Fruit fly (Drosophila melanogaster): ENCODE data around the gene Cdep.

The Cdep gene

dm6 chr3R:4969199-4969778 is 58.9 kb downstream of the Cdep start (continued):
- no peak for TF ChIP-seq crol (GFP tag; IDR thresholded peaks at IDR 0.05)
- TF ChIP-seq Jarid2 (GFP tag; optimal IDR thresholded peaks at IDR 0.05) = no peak
- peak; percentile 21 for TF ChIP-seq dmrt11E (tag; optimal IDR thresholded peaks at IDR 0.05)
- peak; percentile 39 for TF ChIP-seq trem (tag; optimal IDR thresholded peaks at IDR 0.05)
- TF ChIP-seq CG42726 (GFP tag; IDR thresholded peaks at IDR 0.05; ENCODE audit: partially characterized antibody) = no peak
- no peak for TF ChIP-seq Hr39 (optimal IDR thresholded peaks at IDR 0.05)
- TF ChIP-seq CG18764 (GFP tag; optimal IDR thresholded peaks at IDR 0.05) = no peak
- TF ChIP-seq slou (GFP tag; optimal IDR thresholded peaks at IDR 0.05) = no peak
- no peak for TF ChIP-seq CG10274 (GFP tag; optimal IDR thresholded peaks at IDR 0.05)
- TF ChIP-seq bowl (GFP tag; IDR thresholded peaks at IDR 0.05) = no peak
- TF ChIP-seq CG1024 (GFP tag; IDR thresholded peaks at IDR 0.05) = no peak
- TF ChIP-seq CG7556 (GFP tag; optimal IDR thresholded peaks at IDR 0.05) = no peak
- TF ChIP-seq Max (GFP tag; optimal IDR thresholded peaks at IDR 0.05) = no peak
- peak; percentile 30 for TF ChIP-seq stwl (tag; optimal IDR thresholded peaks at IDR 0.05)
- no peak for TF ChIP-seq HHEX (GFP tag; optimal IDR thresholded peaks at IDR 0.05)
- TF ChIP-seq ci (GFP tag; IDR thresholded peaks at IDR 0.05) = 0 out of 3 replicates have a peak, but pooled peaks have one; percentile 12
- TF ChIP-seq CG10979 (tag; optimal IDR thresholded peaks at IDR 0.05) = peak; percentile 7
- 0 out of 2 replicates have a peak, but pooled peaks have one; percentile 12 for TF ChIP-seq CG11696 (GFP tag; IDR thresholded peaks at IDR 0.05)
- TF ChIP-seq CG6791 (GFP tag; IDR thresholded peaks at IDR 0.05; ENCODE audit: partially characterized antibody) = no peak
- no peak for TF ChIP-seq CG16813 (GFP tag; IDR thresholded peaks at IDR 0.05; ENCODE audit: partially characterized antibody)
- peak; percentile 23 for TF ChIP-seq sens (GFP tag)
- no peak for TF ChIP-seq CG7372 (GFP tag; IDR thresholded peaks at IDR 0.05)
- TF ChIP-seq CG17361 (GFP tag; IDR thresholded peaks at IDR 0.05) = no peak
- peak; percentile 92 for TF ChIP-seq CTCF (GFP tag; optimal IDR thresholded peaks at IDR 0.05)
- TF ChIP-seq CG13624 (GFP tag; optimal IDR thresholded peaks at IDR 0.05) = no peak
- no peak for TF ChIP-seq CG32532 (GFP tag; IDR thresholded peaks at IDR 0.05)
- TF ChIP-seq Gsc (GFP tag; IDR thresholded peaks at IDR 0.05) = no peak
- no peak for TF ChIP-seq MBD-R2 (GFP tag; IDR thresholded peaks at IDR 0.05)
- no peak for TF ChIP-seq dpn (GFP tag; optimal IDR thresholded peaks at IDR 0.05)
- TF ChIP-seq Dip2 (GFP tag; IDR thresholded peaks at IDR 0.05) = peak; percentile 87
- TF ChIP-seq vvl (GFP tag; IDR thresholded peaks at IDR 0.05) = no peak
- TF ChIP-seq tll (GFP tag; optimal IDR thresholded peaks at IDR 0.05) = no peak
- no peak for TF ChIP-seq Hmx (GFP tag; optimal IDR thresholded peaks at IDR 0.05)
- no peak for TF ChIP-seq fru (optimal IDR thresholded peaks at IDR 0.05)
- no peak for TF ChIP-seq jigr1 (GFP tag; IDR thresholded peaks at IDR 0.05)
- no peak for TF ChIP-seq gsb (GFP tag; IDR thresholded peaks at IDR 0.05)
- TF ChIP-seq CG1603 (tag; optimal IDR thresholded peaks at IDR 0.05) = peak; percentile 7
- TF ChIP-seq inv (GFP tag; IDR thresholded peaks at IDR 0.05; ENCODE audit: partially characterized antibody) = no peak
- TF ChIP-seq CG4820 (GFP tag; optimal IDR thresholded peaks at IDR 0.05) = no peak
- no peak for TF ChIP-seq CG3847 (GFP tag; IDR thresholded peaks at IDR 0.05)
- TF ChIP-seq CG14860 (GFP tag; IDR thresholded peaks at IDR 0.05; ENCODE audit: partially characterized antibody) = no peak
- TF ChIP-seq ap (GFP tag; IDR thresholded peaks at IDR 0.05) = no peak
- TF ChIP-seq Oli (tag; optimal IDR thresholded peaks at IDR 0.05) = no peak
- TF ChIP-seq gcm2 (GFP tag; optimal IDR thresholded peaks at IDR 0.05) = no peak
- TF ChIP-seq sim (GFP tag; IDR thresholded peaks at IDR 0.05) = no peak
- no peak for TF ChIP-seq z (GFP tag; IDR thresholded peaks at IDR 0.05)
- TF ChIP-seq jing (GFP tag; optimal IDR thresholded peaks at IDR 0.05) = no peak
- no peak for TF ChIP-seq Gug (GFP tag; IDR thresholded peaks at IDR 0.05)
- TF ChIP-seq lola (GFP tag; optimal IDR thresholded peaks at IDR 0.05) = no peak
- peak; percentile 63 for TF ChIP-seq pita (GFP tag; optimal IDR thresholded peaks at IDR 0.05)
- no peak for TF ChIP-seq CG8944 (GFP tag; optimal IDR thresholded peaks at IDR 0.05)
